Worm (Caenorhabditis elegans): ENCODE data around the gene ZK1248.15.

ce11 chrII:5828486-5828885 is 9.9 kb downstream of the ZK1248.15 start, which contains the start of gene ZK1248.11:
- no peak for TF ChIP-seq daf-12 (tag; optimal IDR thresholded peaks at IDR 0.05)
- TF ChIP-seq ZK546.5 (tag; optimal IDR thresholded peaks at IDR 0.05): no peak
- TF ChIP-seq sea-2 (GFP tag; optimal IDR thresholded peaks at IDR 0.05): no peak
